Fruit fly (Drosophila melanogaster): ENCODE measurements around the gene CG13144.

CG13144 gene

dm6 chr2L:10491354-10491753 lies at the start of gene CG13144:
TSS of gene CG13144 (minus strand) at chr2L:10491454.
- no peak for TF ChIP-seq Abd-B (GFP tag; optimal IDR thresholded peaks at IDR 0.05)
- TF ChIP-seq ey (GFP tag; optimal IDR thresholded peaks at IDR 0.05) = no peak
- TF ChIP-seq CG32264 (GFP tag; optimal IDR thresholded peaks at IDR 0.05) = no peak
- TF ChIP-seq Sp1 (GFP tag; optimal IDR thresholded peaks at IDR 0.05) = no peak
- no peak for TF ChIP-seq Hnf4 (GFP tag; optimal IDR thresholded peaks at IDR 0.05)
- no peak for TF ChIP-seq GATAd (GFP tag; optimal IDR thresholded peaks at IDR 0.05)
- TF ChIP-seq N (GFP tag; optimal IDR thresholded peaks at IDR 0.05) = no peak
- no peak for TF ChIP-seq dsf (GFP tag; optimal IDR thresholded peaks at IDR 0.05; ENCODE audit: borderline replicate concordance)
- no peak for TF ChIP-seq Mio (GFP tag; optimal IDR thresholded peaks at IDR 0.05)
- no peak for TF ChIP-seq dmrt93B (GFP tag; optimal IDR thresholded peaks at IDR 0.05)
- no peak for TF ChIP-seq brk (GFP tag; optimal IDR thresholded peaks at IDR 0.05)
- TF ChIP-seq Vsx2 (GFP tag; optimal IDR thresholded peaks at IDR 0.05; ENCODE audit: partially characterized antibody) = no peak
- no peak for TF ChIP-seq CrebA (GFP tag; optimal IDR thresholded peaks at IDR 0.05; ENCODE audit: borderline replicate concordance)
- TF ChIP-seq woc (GFP tag; optimal IDR thresholded peaks at IDR 0.05) = no peak
- TF ChIP-seq fru (GFP tag; optimal IDR thresholded peaks at IDR 0.05) = no peak
- TF ChIP-seq CG9705 (GFP tag; optimal IDR thresholded peaks at IDR 0.05) = no peak
- no peak for TF ChIP-seq OdsH (GFP tag; optimal IDR thresholded peaks at IDR 0.05)
- no peak for TF ChIP-seq usp (GFP tag; optimal IDR thresholded peaks at IDR 0.05)

dm6 chr2L:10539360-10539759 lies 48.1 kb upstream of the CG13144 start:
- peak; percentile 82 for TF ChIP-seq Dfd (GFP tag; optimal IDR thresholded peaks at IDR 0.05)
- no peak for TF ChIP-seq h (GFP tag; optimal IDR thresholded peaks at IDR 0.05)

- TF ChIP-seq Rel (GFP tag; optimal IDR thresholded peaks at IDR 0.05) (no peak), Rel (tag; optimal IDR thresholded peaks at IDR 0.05) (no peak), Myc (optimal IDR thresholded peaks at IDR 0.05) (no peak), dl (GFP tag; optimal IDR thresholded peaks at IDR 0.05; ENCODE audit: insufficient read depth in 1 of 2, partially characterized antibody in 2 of 2) (no peak)
Observed at dm6 chr2L:10534022-10534421, 42.8 kb upstream of the CG13144 start, which contains the start of gene CG18302. TSS of gene CG18302 (plus strand) at chr2L:10534322.

dm6 chr2L:10531521-10531920 lies 40.3 kb upstream of the CG13144 start, which contains the start of gene CG18301:
TSS of gene CG18301 (plus strand) at chr2L:10531821.
- TF ChIP-seq Jra (GFP tag; optimal IDR thresholded peaks at IDR 0.05) = no peak
- no peak for TF ChIP-seq Hr83 (GFP tag; optimal IDR thresholded peaks at IDR 0.05; ENCODE audit: poor library complexity, severe bottlenecking)
- no peak for TF ChIP-seq fru (GFP tag; optimal IDR thresholded peaks at IDR 0.05)
- TF ChIP-seq Vsx2 (GFP tag; optimal IDR thresholded peaks at IDR 0.05; ENCODE audit: partially characterized antibody) = no peak
- no peak for TF ChIP-seq Mio (GFP tag; optimal IDR thresholded peaks at IDR 0.05)
- no peak for TF ChIP-seq Sp1 (GFP tag; optimal IDR thresholded peaks at IDR 0.05)
- no peak for TF ChIP-seq CG9705 (GFP tag; optimal IDR thresholded peaks at IDR 0.05)
- no peak for TF ChIP-seq foxo (GFP tag; optimal IDR thresholded peaks at IDR 0.05)
- TF ChIP-seq HLH106 (tag; optimal IDR thresholded peaks at IDR 0.05) = no peak
- no peak for TF ChIP-seq GATAd (GFP tag; optimal IDR thresholded peaks at IDR 0.05)
- no peak for TF ChIP-seq jim (GFP tag; optimal IDR thresholded peaks at IDR 0.05)
- no peak for TF ChIP-seq Hnf4 (GFP tag; optimal IDR thresholded peaks at IDR 0.05)
- no peak for TF ChIP-seq N (GFP tag; optimal IDR thresholded peaks at IDR 0.05)
- TF ChIP-seq brk (GFP tag; optimal IDR thresholded peaks at IDR 0.05) = no peak
- TF ChIP-seq dmrt93B (GFP tag; optimal IDR thresholded peaks at IDR 0.05) = no peak

- TF ChIP-seq Mio (GFP tag; optimal IDR thresholded peaks at IDR 0.05) (no peak), dsf (GFP tag; optimal IDR thresholded peaks at IDR 0.05; ENCODE audit: borderline replicate concordance) (no peak), Sp1 (GFP tag; optimal IDR thresholded peaks at IDR 0.05) (no peak)
Observed at dm6 chr2L:10530089-10530488, 38.8 kb upstream of the CG13144 start.

- TF ChIP-seq Sp1 (GFP tag; optimal IDR thresholded peaks at IDR 0.05) (no peak), psq (GFP tag; optimal IDR thresholded peaks at IDR 0.05) (no peak), Hnf4 (GFP tag; optimal IDR thresholded peaks at IDR 0.05) (no peak), Rel (GFP tag; optimal IDR thresholded peaks at IDR 0.05) (no peak), Rel (tag; optimal IDR thresholded peaks at IDR 0.05) (peak; percentile 90), tai (GFP tag; optimal IDR thresholded peaks at IDR 0.05) (no peak), CrebA (GFP tag; optimal IDR thresholded peaks at IDR 0.05; ENCODE audit: borderline replicate concordance) (peak; percentile 1), CG9705 (GFP tag; optimal IDR thresholded peaks at IDR 0.05) (no peak), dmrt93B (GFP tag; optimal IDR thresholded peaks at IDR 0.05) (no peak), usp (GFP tag; optimal IDR thresholded peaks at IDR 0.05) (no peak)
Observed at dm6 chr2L:10528984-10529383, 37.7 kb upstream of the CG13144 start.
